Fruit fly (Drosophila melanogaster): ENCODE results near the gene CG34164.

CG34164 gene

dm6 chr2L:12089145-12089544 is 33.0 kb downstream of the CG34164 start:
- TF ChIP-seq cad (GFP tag; optimal IDR thresholded peaks at IDR 0.05) (peak; percentile 33), CG14965 (GFP tag; optimal IDR thresholded peaks at IDR 0.05; ENCODE audit: borderline replicate concordance) (no peak), CG8944 (GFP tag; optimal IDR thresholded peaks at IDR 0.05) (no peak), tll (GFP tag; optimal IDR thresholded peaks at IDR 0.05) (peak in 1 of 2 experiments; percentile 94)

dm6 chr2L:12091522-12091921 is 35.4 kb downstream of the CG34164 start, which contains the start of gene Pex19:
Gene Pex19, plus strand, starts transcription at chr2L:12091822.
- TF ChIP-seq nau (GFP tag; optimal IDR thresholded peaks at IDR 0.05), result no peak
- no peak for TF ChIP-seq caup (GFP tag; optimal IDR thresholded peaks at IDR 0.05; ENCODE audit: severe bottlenecking)
- no peak for TF ChIP-seq Max (GFP tag; optimal IDR thresholded peaks at IDR 0.05)
- no peak for TF ChIP-seq CG4707 (GFP tag; optimal IDR thresholded peaks at IDR 0.05)

- TF ChIP-seq CG9727 (GFP tag; optimal IDR thresholded peaks at IDR 0.05) (no peak), cad (GFP tag; optimal IDR thresholded peaks at IDR 0.05) (peak; percentile 86), CG10565 (GFP tag; optimal IDR thresholded peaks at IDR 0.05) (no peak), tll (GFP tag; optimal IDR thresholded peaks at IDR 0.05) (peak in 1 of 2 experiments; percentile 95), prd (optimal IDR thresholded peaks at IDR 0.05) (no peak), prd (GFP tag; IDR thresholded peaks at IDR 0.05) (peak; percentile 3; the same call in 1 of the 3 replicates), bsh (GFP tag; optimal IDR thresholded peaks at IDR 0.05) (no peak), CG3847 (GFP tag; IDR thresholded peaks at IDR 0.05) (no peak)
These were observed 35.9 kb downstream of the CG34164 start for dm6 chr2L:12092041-12092440.

- TF ChIP-seq Mes4 (GFP tag; optimal IDR thresholded peaks at IDR 0.05) (no peak), twi (tag; optimal IDR thresholded peaks at IDR 0.05) (peak; percentile 74), CG11560 (tag; IDR thresholded peaks at IDR 0.05) (peak; percentile 22; the same call in 1 of the 3 replicates), CG15479 (GFP tag; optimal IDR thresholded peaks at IDR 0.05) (peak; percentile 65), prd (optimal IDR thresholded peaks at IDR 0.05) (no peak), prd (GFP tag; IDR thresholded peaks at IDR 0.05) (peak; percentile 84), Kr (GFP tag; optimal IDR thresholded peaks at IDR 0.05) (no peak), Med (GFP tag) (peak; percentile 6), Bteb2 (GFP tag; optimal IDR thresholded peaks at IDR 0.05) (no peak), CG6791 (GFP tag; IDR thresholded peaks at IDR 0.05; ENCODE audit: partially characterized antibody) (0 out of 3 replicates have a peak, but pooled peaks have one; percentile 39), Drgx (GFP tag; IDR thresholded peaks at IDR 0.05) (no peak), zen (tag; optimal IDR thresholded peaks at IDR 0.05) (peak; percentile 62)
These were observed 36.6 kb downstream of the CG34164 start for dm6 chr2L:12092719-12093118.

DNA sequence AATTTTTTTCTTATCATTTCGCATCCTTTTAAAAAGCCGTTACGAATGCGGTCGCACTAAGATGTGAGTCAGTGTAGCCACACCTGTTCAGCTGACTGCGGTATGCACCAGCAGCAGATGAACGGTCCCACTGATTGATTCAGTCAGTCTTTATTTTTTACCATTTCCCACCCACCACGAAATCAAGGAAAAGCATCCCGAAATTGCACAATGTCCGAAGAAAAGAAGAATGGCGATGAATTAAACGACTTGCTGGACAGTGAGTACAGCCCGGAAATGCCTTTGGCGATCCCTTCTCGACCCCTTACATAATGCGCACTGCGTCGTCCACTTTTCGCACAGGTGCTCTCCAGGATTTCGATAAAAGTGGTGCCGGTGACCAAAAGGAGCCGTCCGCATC is 37.5 kb downstream of the CG34164 start:
- TF ChIP-seq CG12659 (GFP tag; optimal IDR thresholded peaks at IDR 0.05), result peak; percentile 51
- TF ChIP-seq CG17186 (GFP tag; optimal IDR thresholded peaks at IDR 0.05), result peak; percentile 33
- TF ChIP-seq Myb (GFP tag; optimal IDR thresholded peaks at IDR 0.05), result peak; percentile 99
- TF ChIP-seq jigr1 (GFP tag; IDR thresholded peaks at IDR 0.05), result no peak
- TF ChIP-seq Pdp1 (GFP tag; optimal IDR thresholded peaks at IDR 0.05), result peak in 1 of 2 experiments; percentile 89
- no peak for TF ChIP-seq bab2 (GFP tag; optimal IDR thresholded peaks at IDR 0.05)
- no peak for TF ChIP-seq sqz (GFP tag; optimal IDR thresholded peaks at IDR 0.05)
- TF ChIP-seq Eip74EF (GFP tag; optimal IDR thresholded peaks at IDR 0.05), result no peak
- TF ChIP-seq E2f2 (GFP tag; IDR thresholded peaks at IDR 0.05), result peak; percentile 77
- TF ChIP-seq inv (GFP tag; IDR thresholded peaks at IDR 0.05; ENCODE audit: partially characterized antibody), result no peak
- no peak for TF ChIP-seq pnt (GFP tag; optimal IDR thresholded peaks at IDR 0.05)
- peak; percentile 24 for TF ChIP-seq Sin3A (optimal IDR thresholded peaks at IDR 0.05)
- no peak for TF ChIP-seq D19B (GFP tag; optimal IDR thresholded peaks at IDR 0.05)
- no peak for TF ChIP-seq CG15601 (tag; optimal IDR thresholded peaks at IDR 0.05)
- TF ChIP-seq disco-r (GFP tag; optimal IDR thresholded peaks at IDR 0.05), result no peak
- TF ChIP-seq CG9797 (GFP tag; optimal IDR thresholded peaks at IDR 0.05), result peak; percentile 98
- peak; percentile 34 for TF ChIP-seq CG17829 (tag; optimal IDR thresholded peaks at IDR 0.05)
- no peak for TF ChIP-seq Hr78 (GFP tag; optimal IDR thresholded peaks at IDR 0.05)
- TF ChIP-seq Dek (tag; optimal IDR thresholded peaks at IDR 0.05), result no peak
- TF ChIP-seq CG7987 (GFP tag; optimal IDR thresholded peaks at IDR 0.05), result peak; percentile 4
